Worm (Caenorhabditis elegans) whole organism, L1 larva: ENCODE data around the gene Y51H7C.13.

Experiments used
- C04F5.9 ChIP-seq: sonication (generic microtip); optimal IDR thresholded peaks from 2 replicates; lab custom pipeline; 2016; ENCODE audit warnings: missing genetic modification characterization, missing compliant biosample characterization
- egl-27 ChIP-seq, 2 experiments: fragments of 150-350 bp in 1 of 2; sonication (generic microtip); optimal IDR thresholded peaks; 3 replicates each; lab custom pipeline; 2017 to 2018; ENCODE audit warnings: missing biosample characterization in 2 of 2, missing genetic modification characterization in 2 of 2, missing genetic modification reagents in 2 of 2
- elt-2 ChIP-seq: sonication (generic microtip); optimal IDR thresholded peaks from 2 replicates; lab custom pipeline; 2016; ENCODE audit warnings: missing genetic modification characterization, mild to moderate bottlenecking, inconsistent platforms, missing compliant biosample characterization, missing genetic modification reagents
- elt-3 ChIP-seq, 6 experiments: fragments of 150-350 bp in 1 of 6; sonication (generic microtip); optimal IDR thresholded peaks; 2 replicates each; lab custom pipeline; 2017 to 2018; ENCODE audit warnings: missing biosample characterization in 6 of 6, missing genetic modification characterization in 6 of 6, inconsistent platforms in 1 of 6
- lin-39 ChIP-seq: fragments of 150-350 bp; optimal IDR thresholded peaks from 2 replicates; lab custom pipeline; 2014; ENCODE audit warnings: missing biosample characterization, missing genetic modification reagents, missing genetic modification characterization
- mep-1 ChIP-seq: fragments of 150-350 bp; optimal IDR thresholded peaks from 2 replicates; lab custom pipeline; 2014; ENCODE audit warnings: missing biosample characterization, missing genetic modification characterization
- nhr-20 ChIP-seq: sonication (generic microtip); optimal IDR thresholded peaks from 2 replicates; lab custom pipeline; 2016; ENCODE audit warnings: mild to moderate bottlenecking, missing genetic modification characterization, missing compliant biosample characterization
- nhr-237 ChIP-seq: fragments of 150-350 bp; optimal IDR thresholded peaks from 2 replicates; lab custom pipeline; 2014; ENCODE audit warnings: missing biosample characterization, missing genetic modification characterization
- nhr-28 ChIP-seq: fragments of 150-350 bp; optimal IDR thresholded peaks from 2 replicates; lab custom pipeline; 2014; ENCODE audit warnings: missing biosample characterization, missing genetic modification characterization
- nhr-85 ChIP-seq: sonication (generic microtip); peaks from one replicate; lab custom pipeline; 2016; ENCODE audit warnings: missing genetic modification characterization, inconsistent platforms, missing compliant biosample characterization
- snpc-4 ChIP-seq: fragments of 150-350 bp; optimal IDR thresholded peaks from 2 replicates; lab custom pipeline; 2014; ENCODE audit warnings: missing biosample characterization, missing genetic modification characterization
- tbx-2 ChIP-seq: sonication (generic microtip); optimal IDR thresholded peaks from 2 replicates; lab custom pipeline; 2016; ENCODE audit warnings: missing genetic modification characterization, missing compliant biosample characterization
- unc-62 ChIP-seq: fragments of 150-350 bp; optimal IDR thresholded peaks from 2 replicates; lab custom pipeline; 2014; ENCODE audit warnings: missing biosample characterization, missing genetic modification reagents, missing genetic modification characterization

ce11 chrII:1504266-1504665 is 37.9 kb upstream of the Y51H7C.13 start, which contains the start of gene fdgt-1:
- no peak for TF ChIP-seq nhr-85 (tag; lab: Kevin White, UChicago)
- no peak for TF ChIP-seq tbx-2 (tag; lab: Kevin White, UChicago)
- TF ChIP-seq mep-1: no peak
- TF ChIP-seq nhr-20 (tag; lab: Kevin White, UChicago): no peak
- TF ChIP-seq C04F5.9: no peak
- no peak for TF ChIP-seq unc-62 (GFP tag; lab: Kevin White, UChicago)
- no peak for TF ChIP-seq egl-27 (tag; optimal IDR thresholded peaks at IDR 0.05; lab: Kevin White, UChicago)
- no peak for TF ChIP-seq nhr-28
- TF ChIP-seq nhr-237 (tag; lab: Kevin White, UChicago): no peak
- TF ChIP-seq elt-3 (tag; optimal IDR thresholded peaks at IDR 0.05; lab: Kevin White, UChicago): no peak
- no peak for TF ChIP-seq snpc-4 (tag; lab: Kevin White, UChicago)
- TF ChIP-seq lin-39 (tag; lab: Kevin White, UChicago): no peak
- no peak for TF ChIP-seq elt-2 (tag; lab: Kevin White, UChicago)
